Fruit fly (Drosophila melanogaster) whole organism, adult: Measurements from ENCODE around the gene CG7916.

Source experiments
- CG7045 ChIP-seq: fragments of 200-800 bp; sonication (Bioruptor generic); optimal IDR thresholded peaks from 2 replicates; lab custom pipeline; 2017; ENCODE audit warnings: missing biosample characterization, mild to moderate bottlenecking, missing genetic modification characterization
- Hr96 ChIP-seq: fragments of 200-800 bp; sonication (Bioruptor generic); optimal IDR thresholded peaks from 2 replicates; lab custom pipeline; 2016; ENCODE audit warnings: missing biosample characterization, missing genetic modification characterization
- cnc ChIP-seq, 2 experiments: fragments of >200 bp; optimal IDR thresholded peaks; 2 replicates each; lab custom pipeline; 2017
- kay ChIP-seq: fragments of 200-800 bp; sonication (Bioruptor generic); peaks from one replicate; lab custom pipeline; 2016; ENCODE audit warnings: missing biosample characterization, missing genetic modification characterization, borderline replicate concordance
- ovo ChIP-seq: fragments of 200-800 bp; sonication (Bioruptor generic); optimal IDR thresholded peaks from 2 replicates; lab custom pipeline; 2016; ENCODE audit warnings: missing biosample characterization, missing genetic modification characterization
- tj ChIP-seq: fragments of 200-800 bp; sonication (Bioruptor generic); optimal IDR thresholded peaks from 3 replicates; lab custom pipeline; 2017; ENCODE audit warnings: missing biosample characterization, mild to moderate bottlenecking, missing genetic modification characterization, moderate library complexity

dm6 chr2L:13849125-13849524 is 2.6 kb downstream of the CG7916 start, which contains the start of gene CG7968:
- TF ChIP-seq Hr96 (GFP tag; lab: Kevin White, UChicago) (no peak), ovo (GFP tag; lab: Kevin White, UChicago) (no peak), CG7045 (GFP tag; lab: Kevin White, UChicago) (no peak), tj (GFP tag; lab: Kevin White, UChicago) (no peak), kay (GFP tag; lab: Kevin White, UChicago) (no peak), cnc (optimal IDR thresholded peaks at IDR 0.05; lab: Kevin White, UChicago) (no peak)
